Worm (Caenorhabditis elegans): ENCODE data around the gene spot-1.

- no peak for TF ChIP-seq unc-62 (GFP tag; optimal IDR thresholded peaks at IDR 0.05)
- no peak for TF ChIP-seq snpc-4 (GFP tag; optimal IDR thresholded peaks at IDR 0.05)
- TF ChIP-seq snpc-4 (tag; optimal IDR thresholded peaks at IDR 0.05) = no peak
- TF ChIP-seq ztf-25 (GFP tag; IDR thresholded peaks at IDR 0.05) = no peak
- no peak for TF ChIP-seq egl-18 (GFP tag; IDR thresholded peaks at IDR 0.05)
- no peak for TF ChIP-seq aptf-3 (GFP tag; IDR thresholded peaks at IDR 0.05)
- TF ChIP-seq hsf-1 (GFP tag; IDR thresholded peaks at IDR 0.05) = no peak
- TF ChIP-seq B0336.3 (GFP tag; IDR thresholded peaks at IDR 0.05) = no peak
Measured at ce11 chrIII:7258931-7259330, 18.1 kb downstream of the spot-1 start, which contains the start of gene B0361.4.
